Fruit fly (Drosophila melanogaster) Kc167 (cell line): Measurements from ENCODE around the gene Ilp5.

ENCODE experiments used
- Myc ChIP-seq: fragments of >200 bp; optimal IDR thresholded peaks from 2 replicates; lab custom pipeline; 2017; ENCODE audit warnings: missing external identifiers
- Sin3A ChIP-seq: fragments of >200 bp; optimal IDR thresholded peaks from 2 replicates; lab custom pipeline; 2018; ENCODE audit warnings: missing external identifiers
- h ChIP-seq: fragments of >200 bp; optimal IDR thresholded peaks from 3 replicates; lab custom pipeline; 2018; ENCODE audit warnings: missing external identifiers
- insv ChIP-seq: fragments of >200 bp; optimal IDR thresholded peaks from 3 replicates; lab custom pipeline; 2018; ENCODE audit warnings: missing external identifiers
- psq ChIP-seq: fragments of >200 bp; optimal IDR thresholded peaks from 2 replicates; lab custom pipeline; 2017; ENCODE audit warnings: missing external identifiers
- ttk ChIP-seq: sonication (Bioruptor generic); optimal IDR thresholded peaks from 2 replicates; lab custom pipeline; 2017; ENCODE audit warnings: missing external identifiers

Gene Ilp5

DNA sequence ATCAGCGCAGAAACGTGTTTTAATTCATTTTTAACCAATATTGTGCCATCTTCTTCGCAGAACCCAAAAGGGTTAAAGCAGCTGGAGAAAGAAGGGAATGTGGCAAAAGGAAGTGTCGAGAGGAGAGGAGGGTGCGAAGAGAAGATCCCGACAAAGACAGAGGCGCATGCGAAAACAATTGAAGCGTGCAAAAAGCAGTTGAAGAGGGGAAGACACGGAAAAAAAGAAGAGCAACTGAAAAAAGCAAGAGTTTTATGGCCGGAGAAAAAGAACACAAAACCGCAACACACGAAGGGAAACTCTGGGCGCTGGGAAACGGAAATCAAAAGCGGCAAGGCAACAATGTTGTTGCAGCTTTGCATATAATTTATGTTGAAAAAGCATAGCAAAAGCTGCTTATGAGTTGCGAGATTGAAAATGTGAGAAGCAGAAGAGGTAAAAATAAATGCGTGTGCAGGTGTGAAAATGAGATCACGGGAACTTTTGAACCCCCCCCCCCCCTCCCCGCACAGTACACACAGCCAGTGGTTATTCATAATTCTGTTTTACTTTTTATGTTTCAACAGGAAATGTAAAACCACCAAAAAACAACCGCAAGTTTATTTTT lies 29.5 kb upstream of the Ilp5 start:
- no peak for TF ChIP-seq ttk (lab: Kevin White, UChicago)
- no peak for TF ChIP-seq Sin3A (lab: Kevin White, UChicago)
- no peak for TF ChIP-seq insv
- TF ChIP-seq h (lab: Kevin White, UChicago), result no peak
- TF ChIP-seq Myc, result no peak
- TF ChIP-seq psq (lab: Kevin White, UChicago), result no peak

DNA sequence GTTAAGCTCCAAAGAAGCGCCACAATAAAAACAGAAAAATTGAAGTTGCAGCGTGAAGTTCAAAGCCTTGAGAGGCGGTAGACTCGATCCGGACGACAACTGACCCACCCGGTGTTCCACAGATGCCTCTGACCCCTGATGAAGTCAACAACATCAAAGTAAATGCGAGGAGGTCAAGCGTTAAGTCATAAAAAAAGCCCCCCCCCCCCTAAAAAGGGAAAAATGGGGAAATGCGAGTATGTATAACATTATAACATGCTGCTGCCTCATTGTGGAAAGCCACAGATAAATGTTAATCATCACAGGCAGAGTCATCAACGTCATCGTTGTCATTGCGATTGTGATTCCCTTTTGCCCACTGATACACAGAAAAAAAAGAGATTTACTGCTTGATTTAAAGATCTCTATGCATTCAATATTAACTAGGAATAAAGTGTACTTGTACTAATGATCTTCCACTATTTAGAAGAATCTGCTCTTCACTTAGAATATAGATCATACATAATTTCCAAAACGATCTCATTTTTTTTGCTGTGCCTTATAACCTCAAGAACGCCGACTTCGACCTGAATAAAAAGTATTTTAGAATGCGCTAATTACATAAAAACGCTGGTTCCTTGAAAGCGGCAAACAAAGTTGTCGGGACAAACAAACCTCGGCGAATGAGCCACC lies 27.4 kb upstream of the Ilp5 start:
- no peak for TF ChIP-seq h (lab: Kevin White, UChicago)
- no peak for TF ChIP-seq psq (lab: Kevin White, UChicago)

DNA sequence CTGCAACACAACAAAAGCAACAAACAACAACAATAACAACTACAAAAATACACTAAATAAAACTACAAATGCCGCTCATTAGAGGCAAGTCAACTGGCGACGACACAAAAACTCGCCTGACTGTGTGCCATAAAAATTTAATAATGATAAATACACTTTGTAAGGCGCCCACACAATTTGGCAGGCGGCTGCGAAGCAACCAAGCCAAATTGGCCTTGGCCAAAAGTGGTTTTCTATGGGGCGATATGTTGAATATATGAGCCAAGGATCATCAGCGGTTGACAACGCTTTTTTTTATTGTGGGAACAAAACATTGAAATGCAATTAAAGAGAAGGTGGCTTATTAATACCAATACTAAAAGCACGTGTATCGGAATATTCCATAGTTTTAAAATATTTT lies 26.4 kb upstream of the Ilp5 start:
- no peak for TF ChIP-seq ttk (lab: Kevin White, UChicago)
- no peak for TF ChIP-seq Sin3A (lab: Kevin White, UChicago)
- no peak for TF ChIP-seq insv
- no peak for TF ChIP-seq psq (lab: Kevin White, UChicago)
- no peak for TF ChIP-seq h (lab: Kevin White, UChicago)
- TF ChIP-seq Myc, result no peak

DNA sequence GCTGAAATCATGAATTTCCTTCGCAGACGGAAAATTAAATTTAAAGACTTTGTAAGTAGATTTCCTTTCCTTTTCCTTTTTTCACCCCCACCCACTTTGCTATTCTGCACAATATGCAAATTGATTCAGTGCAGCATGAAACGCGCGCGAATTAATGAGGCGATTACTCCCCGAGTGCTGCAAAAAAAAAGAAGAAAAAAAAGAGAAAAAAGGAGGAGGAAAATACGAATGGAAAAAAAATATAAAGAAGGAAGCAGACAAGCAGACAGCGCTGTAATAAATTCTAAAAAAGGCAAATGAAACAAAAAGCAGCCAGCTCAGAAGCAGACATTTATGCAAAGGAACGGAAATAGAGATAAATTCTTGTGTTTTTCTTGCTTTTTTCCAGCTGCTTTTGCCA lies 25.0 kb upstream of the Ilp5 start:
- TF ChIP-seq Myc (no peak), ttk (lab: Kevin White, UChicago) (no peak), h (lab: Kevin White, UChicago) (no peak), insv (no peak), psq (lab: Kevin White, UChicago) (no peak), Sin3A (lab: Kevin White, UChicago) (no peak)

DNA sequence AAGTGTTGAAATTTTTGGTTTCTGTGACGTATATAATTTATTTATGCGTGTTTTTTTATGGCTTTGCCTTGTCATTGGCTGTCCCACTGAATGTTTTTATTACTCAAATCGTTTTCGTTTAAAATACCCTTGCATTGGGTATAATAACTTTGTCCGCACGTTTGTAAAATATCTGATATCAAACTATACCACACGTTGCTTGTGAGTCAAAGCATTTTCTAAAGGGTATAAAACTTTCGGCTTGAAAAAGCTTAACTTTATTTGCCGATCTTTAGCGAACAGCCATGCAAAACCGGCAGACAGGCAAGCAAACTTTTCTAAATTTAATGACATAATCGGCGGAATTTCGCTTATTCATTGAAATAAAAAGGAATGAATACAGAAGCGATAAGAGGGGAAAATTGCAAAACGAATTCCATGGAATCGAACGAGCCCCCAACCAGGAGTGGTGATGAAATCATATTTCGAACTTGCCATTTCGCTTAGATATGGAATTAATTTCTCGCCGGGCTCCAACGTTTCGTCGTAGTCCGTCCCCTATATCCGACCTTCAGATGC lies 23.8 kb upstream of the Ilp5 start:
- TF ChIP-seq h (lab: Kevin White, UChicago) (no peak), psq (lab: Kevin White, UChicago) (no peak), Myc (no peak), Sin3A (lab: Kevin White, UChicago) (no peak)

DNA sequence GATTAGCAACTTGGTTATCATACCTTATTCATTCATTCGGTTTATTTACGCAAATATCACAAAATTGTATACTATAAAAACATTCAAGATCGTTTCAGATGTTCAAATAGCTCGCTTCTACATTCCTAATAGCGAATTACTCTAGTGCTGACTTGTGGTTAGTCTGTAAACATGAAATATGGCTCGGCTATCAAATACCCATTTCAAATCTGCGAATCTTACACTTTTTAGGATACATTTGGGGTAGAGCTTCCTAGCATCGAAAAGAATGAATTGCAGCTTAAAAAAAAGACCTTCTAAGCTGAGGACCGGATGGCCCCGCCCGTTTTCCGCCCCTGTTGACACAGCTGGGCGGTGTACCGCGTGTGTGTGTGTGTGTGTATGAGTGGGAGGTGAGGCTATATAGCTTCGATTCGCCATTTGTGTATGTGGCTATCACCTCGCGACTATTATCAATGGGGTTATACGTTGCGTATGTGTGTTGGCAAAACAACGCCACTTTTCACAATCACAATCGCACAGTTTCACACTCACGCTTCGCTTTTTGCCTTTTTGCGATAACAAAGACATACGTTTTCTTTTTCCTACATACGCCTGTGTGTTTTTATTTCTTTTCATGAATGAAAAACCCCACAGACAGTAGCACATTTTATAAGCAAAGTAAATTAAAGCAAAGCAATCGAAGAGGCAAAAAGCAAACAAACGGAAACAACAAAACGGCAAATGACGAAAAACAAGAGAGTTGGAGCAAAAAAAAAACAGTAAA lies 23.1 kb upstream of the Ilp5 start:
- TF ChIP-seq ttk (lab: Kevin White, UChicago) (no peak), h (lab: Kevin White, UChicago) (no peak), insv (no peak), psq (lab: Kevin White, UChicago) (no peak), Sin3A (lab: Kevin White, UChicago) (no peak), Myc (no peak)

DNA sequence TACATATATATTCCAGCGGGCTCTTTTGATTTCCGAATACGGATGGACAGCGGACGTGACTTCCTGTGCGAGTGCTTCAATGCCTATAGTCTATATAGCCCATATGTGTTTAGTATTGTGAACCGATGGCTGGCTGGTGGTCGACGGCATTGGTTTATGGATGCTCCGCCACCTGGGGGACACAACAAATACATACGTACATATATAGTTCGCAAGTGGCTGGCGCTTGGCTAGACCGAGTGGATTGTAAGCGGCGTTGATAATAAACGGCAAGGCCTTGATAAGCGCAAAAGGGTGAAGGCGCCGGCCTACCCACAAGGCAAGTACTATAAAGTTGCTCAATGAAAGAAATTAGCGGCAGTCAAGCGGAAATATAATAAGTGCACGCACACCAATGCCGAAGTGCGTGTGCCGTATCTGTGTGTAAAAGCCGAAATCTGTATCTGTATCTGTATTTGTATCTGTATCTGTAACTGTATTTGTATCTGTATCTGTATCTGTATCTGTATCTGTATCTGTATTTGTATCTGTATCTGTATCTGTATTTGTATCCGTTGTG lies 22.4 kb upstream of the Ilp5 start:
- no peak for TF ChIP-seq h (lab: Kevin White, UChicago)
- TF ChIP-seq Sin3A (lab: Kevin White, UChicago), result no peak
- no peak for TF ChIP-seq psq (lab: Kevin White, UChicago)
- TF ChIP-seq ttk (lab: Kevin White, UChicago), result no peak
- no peak for TF ChIP-seq insv
- no peak for TF ChIP-seq Myc

DNA sequence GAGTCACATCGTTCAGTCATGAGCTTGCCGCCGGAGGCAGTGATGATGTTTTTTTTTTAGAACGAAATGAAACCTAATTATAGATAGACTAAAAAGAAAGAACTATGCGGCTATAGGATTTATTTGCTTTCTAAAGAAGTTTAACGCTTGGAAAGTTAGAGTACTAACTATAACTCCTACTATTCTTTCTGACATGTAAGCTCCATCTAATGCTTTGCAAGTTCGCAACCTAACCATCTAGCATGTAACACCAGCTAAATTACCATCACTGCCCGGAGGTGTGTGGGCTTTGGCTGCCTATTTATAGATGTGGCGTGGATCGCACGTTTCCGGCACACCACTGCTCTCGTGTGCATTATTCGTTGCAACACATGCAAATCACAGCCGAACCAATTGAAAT lies 18.3 kb upstream of the Ilp5 start:
- TF ChIP-seq h (lab: Kevin White, UChicago), result no peak

DNA sequence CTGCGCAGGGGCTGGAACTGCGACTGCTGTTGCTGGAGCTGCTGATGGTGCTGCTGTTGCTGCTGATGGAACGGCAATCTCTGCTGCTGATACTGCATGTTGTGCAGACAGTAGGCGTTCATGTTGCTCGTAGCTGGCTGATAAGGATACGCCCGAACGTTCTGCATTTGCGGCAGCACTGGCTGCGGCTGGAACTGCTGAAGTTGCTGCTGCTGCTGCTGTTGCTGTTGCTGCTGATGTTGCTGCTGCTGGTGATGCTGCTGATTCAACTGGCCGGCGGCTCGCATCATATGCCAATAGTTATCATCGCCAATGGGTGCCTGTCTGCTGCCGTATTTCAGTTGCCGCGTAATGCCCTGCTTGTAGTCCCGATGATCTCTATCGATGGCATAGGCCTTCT lies 17.0 kb upstream of the Ilp5 start:
- TF ChIP-seq h (lab: Kevin White, UChicago) (no peak), Myc (no peak), insv (no peak), ttk (lab: Kevin White, UChicago) (no peak), Sin3A (lab: Kevin White, UChicago) (no peak), psq (lab: Kevin White, UChicago) (no peak)

DNA sequence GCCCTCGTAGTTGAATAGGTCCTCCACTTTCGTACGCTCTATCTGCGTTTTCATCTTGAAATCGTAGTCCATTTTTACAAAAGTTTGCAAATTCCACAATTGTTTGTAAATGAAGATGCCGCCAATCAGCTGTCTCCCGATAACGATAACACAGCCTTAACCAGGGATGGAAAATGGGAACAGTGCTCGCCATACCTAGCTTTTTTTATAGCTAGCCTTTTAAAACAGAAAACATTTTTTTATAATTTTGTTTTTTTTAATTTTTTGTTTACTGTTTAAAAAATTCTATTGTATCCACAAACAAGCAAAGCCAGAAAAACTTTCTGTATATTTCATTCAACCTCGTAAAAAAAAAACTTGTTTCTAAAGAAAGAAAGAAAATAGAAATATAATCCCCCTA lies 14.8 kb upstream of the Ilp5 start, which contains the start of gene Cdk8:
Gene Cdk8, minus strand, starts transcription at position 137 of the 400 bp plus-strand sequence.
- TF ChIP-seq ttk (lab: Kevin White, UChicago) (no peak), insv (no peak), h (lab: Kevin White, UChicago) (no peak), psq (lab: Kevin White, UChicago) (no peak), Sin3A (lab: Kevin White, UChicago) (no peak), Myc (no peak)

DNA sequence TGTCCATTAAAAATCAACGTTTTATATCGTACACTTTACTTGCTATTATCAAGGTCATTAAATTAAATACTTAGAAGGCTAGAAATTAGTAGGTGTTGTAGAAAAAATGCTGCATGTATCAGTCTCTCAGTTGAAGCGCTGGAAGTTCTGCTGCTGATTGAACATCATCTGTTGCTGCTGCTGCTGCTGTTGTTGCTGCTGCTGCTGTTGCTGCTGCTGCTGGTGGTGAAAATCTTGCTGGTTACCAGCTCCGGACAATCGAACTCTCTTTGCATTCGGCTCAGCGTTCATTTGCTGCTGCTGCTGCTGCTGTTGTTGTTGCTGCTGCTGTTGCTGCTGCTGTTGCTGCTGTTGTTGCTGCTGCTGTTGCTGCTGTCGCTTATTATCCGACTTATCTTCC lies 13.4 kb upstream of the Ilp5 start:
- TF ChIP-seq ttk (lab: Kevin White, UChicago), result no peak
- no peak for TF ChIP-seq insv
- no peak for TF ChIP-seq Myc
- no peak for TF ChIP-seq Sin3A (lab: Kevin White, UChicago)
- no peak for TF ChIP-seq h (lab: Kevin White, UChicago)
- TF ChIP-seq psq (lab: Kevin White, UChicago), result no peak

DNA sequence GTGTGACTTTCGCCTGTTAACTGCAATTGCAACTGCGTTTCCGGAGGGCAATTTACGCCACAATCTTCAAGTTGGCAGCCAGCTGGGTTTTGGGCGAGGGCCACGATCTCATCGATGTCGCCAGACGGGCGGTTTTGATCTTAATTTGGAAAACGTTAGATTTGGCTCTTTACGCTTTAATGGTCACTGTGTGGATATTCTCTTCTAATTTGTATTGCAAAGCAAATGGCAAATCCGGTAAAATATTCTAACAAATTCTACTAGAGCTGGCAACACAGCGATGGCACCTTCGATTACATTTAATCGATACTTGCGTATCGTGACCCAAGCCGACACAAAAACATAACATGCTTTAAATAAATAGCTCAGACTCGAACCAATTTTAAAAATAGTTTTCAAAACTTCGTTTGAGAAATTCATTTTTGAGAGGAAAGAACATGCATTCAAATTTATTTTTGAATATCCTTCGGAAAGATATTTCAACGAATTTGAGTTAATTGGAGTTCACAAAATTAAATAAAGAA lies 12.9 kb upstream of the Ilp5 start, which contains the start of gene I-2:
Gene I-2, minus strand, starts transcription at position 282 of the 524 bp plus-strand sequence.
- TF ChIP-seq ttk (lab: Kevin White, UChicago) (no peak), h (lab: Kevin White, UChicago) (no peak), Sin3A (lab: Kevin White, UChicago) (no peak), Myc (no peak), insv (no peak), psq (lab: Kevin White, UChicago) (no peak)
